Worm (Caenorhabditis elegans): ENCODE results near the gene C09G1.2.

DNA sequence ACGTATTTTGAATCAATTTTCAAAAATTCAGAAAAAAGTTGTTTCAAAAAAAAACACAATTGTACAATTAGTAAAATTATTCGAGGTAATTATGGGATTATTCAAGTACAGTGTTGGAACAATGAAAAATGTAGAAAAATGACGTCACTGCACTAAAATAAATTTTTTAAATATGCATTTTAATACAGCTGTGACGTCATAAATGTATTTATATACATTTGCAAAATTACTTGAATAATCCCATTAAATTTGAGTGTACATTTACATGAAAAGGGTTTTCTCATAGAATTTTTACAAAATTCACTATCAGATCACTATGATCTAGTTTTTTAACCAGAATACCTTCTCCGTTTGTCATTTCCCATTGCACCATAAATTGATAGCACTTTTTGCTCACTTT lies 6.0 kb upstream of the C09G1.2 start:
- TF ChIP-seq W03F9.2 (tag; optimal IDR thresholded peaks at IDR 0.05): no peak
- no peak for TF ChIP-seq dao-5 (tag; optimal IDR thresholded peaks at IDR 0.05)
- TF ChIP-seq him-1 (tag; optimal IDR thresholded peaks at IDR 0.05): no peak

Data from whole organism, L4/young adult.